Fruit fly (Drosophila melanogaster) whole organism, wandering third instar larva: ENCODE measurements around the gene CheB93b.

Experiments used
- Abd-B ChIP-seq: fragments of >200 bp; optimal IDR thresholded peaks from 2 replicates; lab custom pipeline; 2017; ENCODE audit warnings: missing biosample characterization, missing genetic modification characterization
- CG32264 ChIP-seq: fragments of 200-800 bp; sonication (Bioruptor generic); optimal IDR thresholded peaks from 2 replicates; lab custom pipeline; 2016; ENCODE audit warnings: missing biosample characterization, missing genetic modification characterization
- CG9705 ChIP-seq: fragments of 200-800 bp; sonication (Bioruptor generic); optimal IDR thresholded peaks from 2 replicates; lab custom pipeline; 2018; ENCODE audit warnings: missing biosample characterization, mild to moderate bottlenecking, missing genetic modification characterization
- CrebA ChIP-seq: fragments of 200-800 bp; sonication (Bioruptor generic); optimal IDR thresholded peaks from 2 replicates; lab custom pipeline; 2016; ENCODE audit warnings: missing biosample characterization, mild to moderate bottlenecking, missing genetic modification characterization, borderline replicate concordance
- Dfd ChIP-seq: fragments of >200 bp; optimal IDR thresholded peaks from 2 replicates; lab custom pipeline; 2017; ENCODE audit warnings: missing biosample characterization, missing genetic modification characterization
- Dif ChIP-seq: fragments of 200-275, 200-300 bp; sonication (Bioruptor generic); optimal IDR thresholded peaks from 2 replicates; lab custom pipeline; 2018; ENCODE audit warnings: missing biosample characterization, missing genetic modification characterization; ENCODE audit not compliant: partially characterized antibody
- GATAd ChIP-seq: sonication (Bioruptor generic); optimal IDR thresholded peaks from 2 replicates; lab custom pipeline; 2016; ENCODE audit warnings: missing biosample characterization, missing genetic modification characterization
- HLH106 ChIP-seq: fragments of 200-800 bp; optimal IDR thresholded peaks from 3 replicates; lab custom pipeline; 2019; ENCODE audit warnings: missing biosample characterization, mild to moderate bottlenecking, missing genetic modification characterization, moderate library complexity
- Hnf4 ChIP-seq: fragments of 200-800 bp; sonication (Bioruptor generic); optimal IDR thresholded peaks from 2 replicates; lab custom pipeline; 2016; ENCODE audit warnings: missing biosample characterization, mild to moderate bottlenecking, missing genetic modification characterization
- Hr78 ChIP-seq: fragments of >200 bp; optimal IDR thresholded peaks from 2 replicates; lab custom pipeline; 2017; ENCODE audit warnings: missing biosample characterization, missing genetic modification characterization
- Hr83 ChIP-seq: fragments of 200-300 bp; sonication (Bioruptor generic); optimal IDR thresholded peaks from 2 replicates; lab custom pipeline; 2016; ENCODE audit warnings: missing biosample characterization, mild to moderate bottlenecking, missing genetic modification characterization, moderate library complexity; ENCODE audit not compliant: poor library complexity, severe bottlenecking
- Jra ChIP-seq: sonication (Bioruptor generic); optimal IDR thresholded peaks from 2 replicates; lab custom pipeline; 2016; ENCODE audit warnings: missing biosample characterization, missing genetic modification characterization
- Mio ChIP-seq: sonication (Bioruptor generic); optimal IDR thresholded peaks from 2 replicates; lab custom pipeline; 2016; ENCODE audit warnings: missing biosample characterization, missing genetic modification characterization
- Myc ChIP-seq: fragments of >200 bp; optimal IDR thresholded peaks from 2 replicates; lab custom pipeline; 2017
- N ChIP-seq: fragments of >200 bp; optimal IDR thresholded peaks from 2 replicates; lab custom pipeline; 2018; ENCODE audit warnings: missing biosample characterization, missing external identifiers, missing genetic modification characterization
- OdsH ChIP-seq: fragments of 200-800 bp; sonication (Bioruptor generic); optimal IDR thresholded peaks from 2 replicates; lab custom pipeline; 2016; ENCODE audit warnings: missing biosample characterization, mild to moderate bottlenecking, missing genetic modification characterization
- Rel ChIP-seq, 2 experiments: fragments of 200-800 bp; sonication (Bioruptor generic) in 1 of 2; optimal IDR thresholded peaks; 2 replicates in 1 of 2; 3 replicates in 1 of 2; lab custom pipeline; 2016 to 2019; ENCODE audit warnings: mild to moderate bottlenecking in 2 of 2, missing biosample characterization in 2 of 2, missing genetic modification characterization in 2 of 2, moderate library complexity in 1 of 2
- Sp1 ChIP-seq: fragments of 200-800 bp; sonication (Bioruptor generic); optimal IDR thresholded peaks from 3 replicates; lab custom pipeline; 2019; ENCODE audit warnings: missing biosample characterization, mild to moderate bottlenecking, missing genetic modification characterization, moderate library complexity
- Vsx2 ChIP-seq: fragments of 200-300, 225-300 bp; sonication (Bioruptor generic); optimal IDR thresholded peaks from 2 replicates; lab custom pipeline; 2018; ENCODE audit warnings: missing biosample characterization, missing genetic modification characterization; ENCODE audit not compliant: partially characterized antibody
- br ChIP-seq: fragments of 200-800 bp; sonication (Bioruptor generic); optimal IDR thresholded peaks from 2 replicates; lab custom pipeline; 2016; ENCODE audit warnings: missing biosample characterization, missing genetic modification characterization
- brk ChIP-seq: fragments of 200-800 bp; sonication (Bioruptor generic); optimal IDR thresholded peaks from 2 replicates; lab custom pipeline; 2016; ENCODE audit warnings: missing biosample characterization, mild to moderate bottlenecking, missing genetic modification characterization
- dl ChIP-seq, 2 experiments: fragments of 175-275, 200-275 bp in 1 of 2; fragments of 200-275 bp in 1 of 2; sonication (Bioruptor generic); optimal IDR thresholded peaks; lab custom pipeline; 2018; ENCODE audit warnings: mild to moderate bottlenecking in 2 of 2, missing biosample characterization in 2 of 2, missing genetic modification characterization in 2 of 2, moderate library complexity in 2 of 2; ENCODE audit not compliant: partially characterized antibody in 2 of 2, insufficient read depth in 1 of 2
- dmrt93B ChIP-seq: fragments of 200-800 bp; sonication (Bioruptor generic); optimal IDR thresholded peaks from 2 replicates; lab custom pipeline; 2018; ENCODE audit warnings: missing biosample characterization, mild to moderate bottlenecking, missing genetic modification characterization
- dsf ChIP-seq: sonication (Bioruptor generic); optimal IDR thresholded peaks from 2 replicates; lab custom pipeline; 2016; ENCODE audit warnings: missing biosample characterization, missing genetic modification characterization, borderline replicate concordance
- ey ChIP-seq: fragments of 200-800 bp; sonication (Bioruptor generic); optimal IDR thresholded peaks from 2 replicates; lab custom pipeline; 2016; ENCODE audit warnings: missing biosample characterization, missing genetic modification characterization
- foxo ChIP-seq, 2 experiments: fragments of 200-800 bp; sonication (Bioruptor generic); optimal IDR thresholded peaks; 2 replicates in 1 of 2; 3 replicates in 1 of 2; lab custom pipeline; 2016 to 2017; ENCODE audit warnings: missing biosample characterization in 2 of 2, missing genetic modification characterization in 2 of 2
- fru ChIP-seq: fragments of 200-800 bp; sonication (Bioruptor generic); optimal IDR thresholded peaks from 3 replicates; lab custom pipeline; 2016; ENCODE audit warnings: missing biosample characterization, mild to moderate bottlenecking, missing genetic modification characterization
- h ChIP-seq: fragments of 200-800 bp; sonication (Bioruptor generic); optimal IDR thresholded peaks from 3 replicates; lab custom pipeline; 2016; ENCODE audit warnings: missing biosample characterization, mild to moderate bottlenecking, missing genetic modification characterization
- jim ChIP-seq: fragments of 175-275, 200-325 bp; sonication (Bioruptor generic); optimal IDR thresholded peaks from 2 replicates; lab custom pipeline; 2016; ENCODE audit warnings: missing biosample characterization, mild to moderate bottlenecking, missing genetic modification characterization
- lola ChIP-seq: fragments of >200 bp; optimal IDR thresholded peaks from 2 replicates; lab custom pipeline; 2017; ENCODE audit warnings: missing biosample characterization, missing genetic modification characterization
- pan ChIP-seq: fragments of >200 bp; optimal IDR thresholded peaks from 2 replicates; lab custom pipeline; 2017
- psq ChIP-seq: fragments of 200-800 bp; sonication (Bioruptor generic); optimal IDR thresholded peaks from 3 replicates; lab custom pipeline; 2017; ENCODE audit warnings: missing biosample characterization, mild to moderate bottlenecking, missing genetic modification characterization, moderate library complexity
- rgr ChIP-seq: fragments of 200-800 bp; sonication (Bioruptor generic); optimal IDR thresholded peaks from 3 replicates; lab custom pipeline; 2016; ENCODE audit warnings: missing biosample characterization, mild to moderate bottlenecking, missing genetic modification characterization
- sage ChIP-seq: fragments of 200-800 bp; sonication (Bioruptor generic); optimal IDR thresholded peaks from 2 replicates; lab custom pipeline; 2016; ENCODE audit warnings: missing biosample characterization, mild to moderate bottlenecking, missing genetic modification characterization
- sv ChIP-seq: fragments of 200-800 bp; sonication (Bioruptor generic); optimal IDR thresholded peaks from 3 replicates; lab custom pipeline; 2016; ENCODE audit warnings: missing biosample characterization, missing genetic modification characterization
- tai ChIP-seq: sonication (Bioruptor generic); optimal IDR thresholded peaks from 2 replicates; lab custom pipeline; 2016; ENCODE audit warnings: missing biosample characterization, missing genetic modification characterization
- usp ChIP-seq: fragments of >200 bp; optimal IDR thresholded peaks from 2 replicates; lab custom pipeline; 2017; ENCODE audit warnings: missing biosample characterization, missing genetic modification characterization
- woc ChIP-seq: sonication (Bioruptor generic); optimal IDR thresholded peaks from 2 replicates; lab custom pipeline; 2016; ENCODE audit warnings: missing biosample characterization, mild to moderate bottlenecking, missing genetic modification characterization

Gene CheB93b

DNA sequence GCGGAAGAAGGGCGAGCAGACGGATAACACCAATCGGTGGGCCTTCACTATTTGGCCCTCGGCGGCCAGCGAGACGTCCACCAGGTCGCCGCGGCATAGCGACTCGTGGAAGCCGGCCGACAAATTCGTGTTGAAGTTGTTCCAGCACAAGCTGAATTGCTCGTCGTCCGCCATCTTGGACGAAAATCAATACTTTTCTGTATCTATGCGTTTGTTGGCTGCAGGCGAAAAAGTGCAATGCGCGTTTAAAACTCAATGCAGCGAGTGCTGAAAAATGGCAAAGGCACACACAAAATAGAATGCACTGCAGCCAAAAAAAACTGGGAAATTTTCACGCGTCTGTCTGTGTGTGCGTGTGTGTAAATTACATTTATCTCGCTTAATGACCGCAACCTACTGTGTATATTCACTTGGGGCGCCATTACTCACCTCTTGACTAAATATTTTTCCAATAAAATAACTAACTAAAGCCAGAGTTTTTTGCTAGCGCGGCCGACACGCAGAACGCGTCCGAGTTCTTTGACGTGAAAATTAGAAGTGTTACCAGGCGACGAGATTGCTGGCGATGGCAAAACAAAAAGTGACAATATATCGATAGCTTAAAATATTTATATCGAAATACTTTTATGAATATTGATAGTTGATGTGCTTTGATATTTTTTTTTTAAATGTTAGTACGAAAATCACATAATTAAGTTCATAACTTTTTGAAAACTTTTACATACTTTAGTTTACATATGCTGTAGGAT lies 31.9 kb upstream of the CheB93b start:
- TF ChIP-seq woc (peak; percentile 56), Dif (GFP tag; lab: Kevin White, UChicago) (peak; percentile 12), tai (GFP tag; lab: Kevin White, UChicago) (no peak), Sp1 (GFP tag; lab: Kevin White, UChicago) (peak; percentile 42), brk (peak; percentile 22), dmrt93B (no peak), Abd-B (GFP tag; lab: Kevin White, UChicago) (no peak), sage (GFP tag; lab: Kevin White, UChicago) (no peak), OdsH (peak; percentile 0), rgr (GFP tag; lab: Kevin White, UChicago) (peak; percentile 13), Hr83 (GFP tag; lab: Kevin White, UChicago) (peak; percentile 12), lola (GFP tag; lab: Kevin White, UChicago) (no peak), Vsx2 (GFP tag; lab: Kevin White, UChicago) (peak; percentile 62), br (GFP tag; lab: Kevin White, UChicago) (peak; percentile 12), h (GFP tag; lab: Kevin White, UChicago) (peak; percentile 34)

DNA sequence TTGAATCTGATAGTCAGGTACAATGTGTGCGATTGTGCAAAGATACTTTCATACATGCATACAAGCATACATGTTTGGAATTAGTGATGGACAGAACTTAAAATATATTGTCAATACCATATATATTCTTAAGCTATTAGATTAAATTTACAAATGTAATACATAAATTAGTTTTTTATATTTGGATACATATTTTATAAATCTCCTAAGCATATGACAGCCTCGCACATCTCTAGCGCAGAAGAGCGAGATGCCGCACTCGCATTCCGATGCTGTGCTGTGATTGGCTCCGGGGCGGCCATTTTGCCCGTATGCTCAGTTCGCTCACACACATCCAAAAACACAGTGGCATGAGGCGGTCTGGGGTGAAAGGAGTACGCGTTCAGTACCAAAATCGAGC lies 30.3 kb upstream of the CheB93b start, which contains the start of gene tin:
tin (plus strand) TSS at position 383 of the 400 bp plus-strand sequence.
- TF ChIP-seq Myc (no peak), jim (no peak), psq (peak; percentile 93), CG9705 (GFP tag; lab: Kevin White, UChicago) (peak; percentile 93), foxo (GFP tag; optimal IDR thresholded peaks at IDR 0.05; lab: Kevin White, UChicago) (peak in 1 of 2 experiments; percentile 97), h (GFP tag; lab: Kevin White, UChicago) (peak; percentile 95), Sp1 (GFP tag; lab: Kevin White, UChicago) (peak; percentile 98), CrebA (peak; percentile 81), Abd-B (GFP tag; lab: Kevin White, UChicago) (no peak), Hr78 (no peak), lola (GFP tag; lab: Kevin White, UChicago) (no peak), N (GFP tag; lab: Kevin White, UChicago) (no peak), Dif (GFP tag; lab: Kevin White, UChicago) (no peak), ey (GFP tag; lab: Kevin White, UChicago) (peak; percentile 86), Vsx2 (GFP tag; lab: Kevin White, UChicago) (no peak), CG32264 (GFP tag; lab: Kevin White, UChicago) (peak; percentile 33), dmrt93B (peak; percentile 83), HLH106 (tag; lab: Kevin White, UChicago) (peak; percentile 98), tai (GFP tag; lab: Kevin White, UChicago) (peak; percentile 81), brk (peak; percentile 94), Mio (GFP tag; lab: Kevin White, UChicago) (peak; percentile 32), Dfd (no peak), GATAd (peak; percentile 18), woc (peak; percentile 73), Hnf4 (GFP tag; lab: Kevin White, UChicago) (peak; percentile 91), Rel (GFP tag; optimal IDR thresholded peaks at IDR 0.05; lab: Kevin White, UChicago) (peak; percentile 90), Rel (tag; optimal IDR thresholded peaks at IDR 0.05; lab: Kevin White, UChicago) (peak; percentile 84), Hr83 (GFP tag; lab: Kevin White, UChicago) (peak; percentile 27), br (GFP tag; lab: Kevin White, UChicago) (peak; percentile 85), OdsH (peak; percentile 96), rgr (GFP tag; lab: Kevin White, UChicago) (peak; percentile 96), sage (GFP tag; lab: Kevin White, UChicago) (peak; percentile 93), usp (GFP tag; lab: Kevin White, UChicago) (no peak), dl (GFP tag; optimal IDR thresholded peaks at IDR 0.05; lab: Kevin White, UChicago; ENCODE audit: insufficient read depth in 1 of 2, partially characterized antibody in 2 of 2) (no peak), pan (lab: Kevin White, UChicago) (no peak), dsf (GFP tag; lab: Kevin White, UChicago) (peak; percentile 77), Jra (GFP tag; lab: Kevin White, UChicago) (peak; percentile 70), fru (GFP tag; lab: Kevin White, UChicago) (peak; percentile 87), sv (peak; percentile 86)
